Fruit fly (Drosophila melanogaster) whole organism, prepupa: ENCODE measurements around the gene ND-24.

ENCODE experiments used
- CG10631 ChIP-seq: fragments of 200-800 bp; sonication (Bioruptor generic); optimal IDR thresholded peaks from 2 replicates; lab custom pipeline; 2016; ENCODE audit warnings: missing biosample characterization, missing genetic modification characterization
- CG10669 ChIP-seq: fragments of 200-800 bp; sonication (Bioruptor generic); optimal IDR thresholded peaks from 3 replicates; lab custom pipeline; 2018; ENCODE audit warnings: missing biosample characterization, mild to moderate bottlenecking, missing genetic modification characterization, moderate library complexity
- CG15336 ChIP-seq: fragments of 200-800 bp; sonication (Bioruptor generic); IDR thresholded peaks from 2 replicates; pipeline ENCODE4 v1.3.6; 2022; ENCODE audit warnings: missing biosample characterization, missing genetic modification characterization
- CG3032 ChIP-seq: fragments of 200-800 bp; optimal IDR thresholded peaks from 2 replicates; lab custom pipeline; 2019; ENCODE audit warnings: missing biosample characterization, mild to moderate bottlenecking, missing genetic modification characterization, moderate library complexity
- CG31627 ChIP-seq: fragments of 200-800 bp; sonication (Bioruptor generic); optimal IDR thresholded peaks from 3 replicates; lab custom pipeline; 2016; ENCODE audit warnings: missing biosample characterization, missing genetic modification characterization
- CG34406 ChIP-seq: fragments of 200-800 bp; sonication (Bioruptor generic); optimal IDR thresholded peaks from 3 replicates; lab custom pipeline; 2016; ENCODE audit warnings: missing biosample characterization, missing genetic modification characterization
- CG4318 ChIP-seq: fragments of 200-800 bp; sonication (Bioruptor generic); optimal IDR thresholded peaks from 3 replicates; lab custom pipeline; 2017; ENCODE audit warnings: missing biosample characterization, mild to moderate bottlenecking, missing genetic modification characterization
- CG6276 ChIP-seq: fragments of 200-800 bp; sonication (Bioruptor generic); optimal IDR thresholded peaks from 2 replicates; lab custom pipeline; 2017; ENCODE audit warnings: missing biosample characterization, mild to moderate bottlenecking, missing genetic modification characterization
- CG6808 ChIP-seq: fragments of 200-800 bp; sonication (Bioruptor generic); optimal IDR thresholded peaks from 3 replicates; lab custom pipeline; 2017; ENCODE audit warnings: missing biosample characterization, missing genetic modification characterization, mild to moderate bottlenecking, moderate library complexity, missing genetic modification reagents
- CG6854 ChIP-seq: fragments of 200-800 bp; sonication (Bioruptor generic); optimal IDR thresholded peaks from 2 replicates; lab custom pipeline; 2017; ENCODE audit warnings: missing biosample characterization, mild to moderate bottlenecking, missing genetic modification characterization
- CG7368 ChIP-seq: fragments of 200-800 bp; sonication (Bioruptor generic); optimal IDR thresholded peaks from 3 replicates; lab custom pipeline; 2016; ENCODE audit warnings: missing biosample characterization, missing genetic modification characterization
- CG8119 ChIP-seq: fragments of 200-800 bp; sonication (Bioruptor generic); IDR thresholded peaks from 3 replicates; pipeline ENCODE4 v1.3.6; 2022; ENCODE audit warnings: missing biosample characterization, missing genetic modification characterization
- CG8632 ChIP-seq: fragments of 200-800 bp; sonication (Bioruptor generic); optimal IDR thresholded peaks from 3 replicates; lab custom pipeline; 2016; ENCODE audit warnings: missing biosample characterization, missing genetic modification characterization
- CG9139 ChIP-seq: fragments of 200-800 bp; sonication (Bioruptor generic); optimal IDR thresholded peaks from 3 replicates; lab custom pipeline; 2017; ENCODE audit warnings: missing biosample characterization, mild to moderate bottlenecking, missing genetic modification characterization
- Eip75B ChIP-seq: fragments of 200-800 bp; sonication (Bioruptor generic); optimal IDR thresholded peaks from 3 replicates; lab custom pipeline; 2016; ENCODE audit warnings: missing biosample characterization, missing genetic modification characterization
- Eip78C ChIP-seq: fragments of 200-800 bp; sonication (Bioruptor generic); peaks from one replicate; lab custom pipeline; 2016; ENCODE audit warnings: missing biosample characterization, missing genetic modification characterization
- Eip93F ChIP-seq: fragments of 200-800 bp; sonication (Bioruptor generic); optimal IDR thresholded peaks from 2 replicates; lab custom pipeline; 2016; ENCODE audit warnings: missing biosample characterization, mild to moderate bottlenecking, missing genetic modification characterization
- Ets21C ChIP-seq: fragments of 200-800 bp; sonication (Bioruptor generic); optimal IDR thresholded peaks from 3 replicates; lab custom pipeline; 2016; ENCODE audit warnings: missing biosample characterization, missing genetic modification characterization
- Ets96B ChIP-seq: fragments of 200-800 bp; optimal IDR thresholded peaks from 2 replicates; lab custom pipeline; 2019; ENCODE audit warnings: missing biosample characterization, mild to moderate bottlenecking, missing genetic modification characterization, moderate library complexity
- Gug ChIP-seq: fragments of 200-800 bp; sonication (Bioruptor generic); IDR thresholded peaks from 2 replicates; pipeline ENCODE4 v1.3.6; 2022; ENCODE audit warnings: missing biosample characterization, missing genetic modification characterization
- Hr38 ChIP-seq: sonication (Bioruptor generic); optimal IDR thresholded peaks from 2 replicates; lab custom pipeline; 2016; ENCODE audit warnings: missing biosample characterization, missing genetic modification characterization
- Hr39 ChIP-seq: fragments of 200-800 bp; sonication (Bioruptor generic); optimal IDR thresholded peaks from 2 replicates; lab custom pipeline; 2016; ENCODE audit warnings: missing biosample characterization, missing genetic modification characterization
- Hr4 ChIP-seq: fragments of 200-800 bp; sonication (Bioruptor generic); optimal IDR thresholded peaks from 3 replicates; lab custom pipeline; 2016; ENCODE audit warnings: missing biosample characterization, missing genetic modification characterization
- Lpt ChIP-seq: fragments of 200-800 bp; sonication (Bioruptor generic); optimal IDR thresholded peaks from 3 replicates; lab custom pipeline; 2016; ENCODE audit warnings: missing biosample characterization, missing genetic modification characterization
- Met ChIP-seq: fragments of 200-800 bp; sonication (Bioruptor generic); optimal IDR thresholded peaks from 3 replicates; lab custom pipeline; 2016; ENCODE audit warnings: missing biosample characterization, missing genetic modification characterization
- Smox ChIP-seq: fragments of 200-800 bp; sonication (Bioruptor generic); optimal IDR thresholded peaks from 3 replicates; lab custom pipeline; 2016; ENCODE audit warnings: missing biosample characterization, missing genetic modification characterization
- Sox102F ChIP-seq: fragments of 200-800 bp; sonication (Bioruptor generic); optimal IDR thresholded peaks from 2 replicates; lab custom pipeline; 2016; ENCODE audit warnings: missing biosample characterization, mild to moderate bottlenecking, missing genetic modification characterization
- Sox14 ChIP-seq: fragments of 200-800 bp; sonication (Bioruptor generic); optimal IDR thresholded peaks from 3 replicates; lab custom pipeline; 2016; ENCODE audit warnings: missing biosample characterization, missing genetic modification characterization
- Sox15 ChIP-seq: fragments of 200-800 bp; sonication (Bioruptor generic); optimal IDR thresholded peaks from 3 replicates; lab custom pipeline; 2016; ENCODE audit warnings: missing biosample characterization, missing genetic modification characterization
- achi ChIP-seq: fragments of 200-800 bp; sonication (Bioruptor generic); optimal IDR thresholded peaks from 3 replicates; lab custom pipeline; 2016; ENCODE audit warnings: missing biosample characterization, missing genetic modification characterization
- cyc ChIP-seq: fragments of 200-800 bp; sonication (Bioruptor generic); optimal IDR thresholded peaks from 3 replicates; lab custom pipeline; 2016; ENCODE audit warnings: missing biosample characterization, missing genetic modification characterization
- dac ChIP-seq: fragments of 200-800 bp; sonication (Bioruptor generic); optimal IDR thresholded peaks from 2 replicates; lab custom pipeline; 2017; ENCODE audit warnings: missing biosample characterization, mild to moderate bottlenecking, missing genetic modification characterization
- dsx ChIP-seq: fragments of 200-800 bp; optimal IDR thresholded peaks from 3 replicates; lab custom pipeline; 2019; ENCODE audit warnings: missing biosample characterization, mild to moderate bottlenecking, missing genetic modification characterization, moderate library complexity; ENCODE audit not compliant: poor library complexity, severe bottlenecking
- eg ChIP-seq: fragments of 200-800 bp; sonication (Bioruptor generic); IDR thresholded peaks from 3 replicates; pipeline ENCODE4 v1.3.6; 2022; ENCODE audit warnings: missing biosample characterization, missing genetic modification characterization
- fd59A ChIP-seq: fragments of 200-800 bp; sonication (Bioruptor generic); optimal IDR thresholded peaks from 2 replicates; lab custom pipeline; 2017; ENCODE audit warnings: missing biosample characterization, mild to moderate bottlenecking, missing genetic modification characterization, missing genetic modification reagents
- fd85E ChIP-seq: fragments of 200-800 bp; sonication (Bioruptor generic); optimal IDR thresholded peaks from 3 replicates; lab custom pipeline; 2016; ENCODE audit warnings: missing biosample characterization, missing genetic modification characterization
- fkh ChIP-seq: fragments of 200-800 bp; sonication (Bioruptor generic); optimal IDR thresholded peaks from 3 replicates; lab custom pipeline; 2017; ENCODE audit warnings: missing biosample characterization, mild to moderate bottlenecking, missing genetic modification characterization, moderate library complexity
- net ChIP-seq: fragments of 200-800 bp; sonication (Bioruptor generic); optimal IDR thresholded peaks from 3 replicates; lab custom pipeline; 2016; ENCODE audit warnings: missing biosample characterization, missing genetic modification characterization
- pdm3 ChIP-seq: fragments of 200-800 bp; sonication (Bioruptor generic); optimal IDR thresholded peaks from 3 replicates; lab custom pipeline; 2016; ENCODE audit warnings: missing biosample characterization, missing genetic modification characterization
- salr ChIP-seq, 2 experiments: fragments of 200-800 bp; sonication (Bioruptor generic); optimal IDR thresholded peaks; 3 replicates each; lab custom pipeline; 2016 to 2018; ENCODE audit warnings: missing biosample characterization in 2 of 2, missing genetic modification characterization in 2 of 2, mild to moderate bottlenecking in 1 of 2
- spab ChIP-seq: fragments of 200-800 bp; sonication (Bioruptor generic); optimal IDR thresholded peaks from 2 replicates; lab custom pipeline; 2017; ENCODE audit warnings: missing biosample characterization, mild to moderate bottlenecking, missing genetic modification characterization, missing genetic modification reagents
- ss ChIP-seq, 2 experiments: fragments of 200-800 bp; sonication (Bioruptor generic); optimal IDR thresholded peaks; 2 replicates in 1 of 2; 3 replicates in 1 of 2; lab custom pipeline; 2017 to 2018; ENCODE audit warnings: mild to moderate bottlenecking in 2 of 2, missing biosample characterization in 2 of 2, missing genetic modification characterization in 2 of 2, moderate library complexity in 1 of 2
- svp ChIP-seq: fragments of 200-800 bp; sonication (Bioruptor generic); peaks from one replicate; lab custom pipeline; 2016; ENCODE audit warnings: missing biosample characterization, missing genetic modification characterization
- topi ChIP-seq: fragments of 200-800 bp; sonication (Bioruptor generic); optimal IDR thresholded peaks from 3 replicates; lab custom pipeline; 2016; ENCODE audit warnings: missing biosample characterization, missing genetic modification characterization
- vri ChIP-seq: fragments of 200-800 bp; sonication (Bioruptor generic); optimal IDR thresholded peaks from 3 replicates; lab custom pipeline; 2016; ENCODE audit warnings: missing biosample characterization, mild to moderate bottlenecking, missing genetic modification characterization

Gene ND-24

DNA sequence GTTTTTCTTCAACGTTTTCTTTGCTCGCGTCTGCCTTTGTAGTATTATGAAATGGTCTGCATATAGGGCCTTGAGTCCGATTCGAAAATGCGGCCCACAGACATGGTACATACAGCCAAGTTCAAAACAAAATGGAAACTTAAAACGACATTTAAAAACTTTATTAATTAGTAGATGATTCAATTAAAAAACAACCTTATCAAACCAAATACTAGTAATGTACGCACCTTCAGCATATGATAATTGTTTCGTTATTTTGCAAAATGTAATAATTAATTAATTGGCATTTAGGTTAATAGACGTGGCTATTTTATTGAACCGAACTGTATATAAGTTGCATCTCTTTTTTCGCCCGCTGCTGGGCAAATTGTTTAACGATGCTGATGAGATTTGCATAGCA lies 37.1 kb upstream of the ND-24 start (continued):
- TF ChIP-seq Eip75B (GFP tag; lab: Kevin White, UChicago), result no peak
- TF ChIP-seq topi (GFP tag; lab: Kevin White, UChicago), result peak; percentile 5
- TF ChIP-seq fd59A (GFP tag; lab: Kevin White, UChicago), result no peak
- no peak for TF ChIP-seq achi (GFP tag; lab: Kevin White, UChicago)
- no peak for TF ChIP-seq fd85E (GFP tag; lab: Kevin White, UChicago)
- peak; percentile 38 for TF ChIP-seq dsx (GFP tag; lab: Kevin White, UChicago)
- TF ChIP-seq CG6808 (GFP tag; lab: Kevin White, UChicago), result no peak
- no peak for TF ChIP-seq Hr38 (GFP tag; lab: Kevin White, UChicago)
- TF ChIP-seq Gug (GFP tag; lab: Robert Waterston, UW), result no peak
- no peak for TF ChIP-seq vri
- TF ChIP-seq CG8632 (GFP tag; lab: Kevin White, UChicago), result no peak
- TF ChIP-seq eg (GFP tag; lab: Robert Waterston, UW), result 0 out of 3 replicates have a peak, but pooled peaks have one; percentile 30
- no peak for TF ChIP-seq Sox102F (GFP tag; lab: Kevin White, UChicago)
- peak; percentile 16 for TF ChIP-seq CG3032
- no peak for TF ChIP-seq CG8119 (GFP tag; lab: Robert Waterston, UW)
- no peak for TF ChIP-seq net (GFP tag; lab: Kevin White, UChicago)
- peak; percentile 23 for TF ChIP-seq CG10669
- no peak for TF ChIP-seq spab (GFP tag; lab: Kevin White, UChicago)
- TF ChIP-seq CG9139 (GFP tag; lab: Kevin White, UChicago), result no peak
- TF ChIP-seq Ets21C, result no peak
- peak; percentile 23 for TF ChIP-seq CG10631 (GFP tag; lab: Kevin White, UChicago)
- peak; percentile 20 for TF ChIP-seq Ets96B (tag; lab: Kevin White, UChicago)
- TF ChIP-seq CG31627 (GFP tag; lab: Kevin White, UChicago), result no peak
- TF ChIP-seq CG4318 (GFP tag; lab: Kevin White, UChicago), result no peak

DNA sequence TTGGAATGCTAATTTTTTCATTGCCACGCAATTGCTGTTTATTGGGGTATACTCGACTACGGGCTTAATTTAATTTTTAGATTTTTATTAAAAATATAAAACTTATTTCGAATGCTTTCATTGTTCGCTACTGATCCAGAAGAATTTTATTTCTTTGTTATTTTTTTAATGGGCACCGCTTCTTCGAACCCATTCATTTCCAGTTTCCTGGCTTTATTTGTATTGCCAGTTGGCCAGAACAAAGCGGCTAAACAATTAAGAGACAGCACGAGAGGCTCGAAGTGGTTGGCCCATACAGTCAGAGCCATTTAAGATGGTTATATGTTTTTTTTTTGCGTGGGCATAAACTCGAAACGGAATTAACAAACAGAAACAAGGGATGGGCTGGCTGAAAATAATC lies 36.1 kb upstream of the ND-24 start:
- TF ChIP-seq eg (GFP tag; lab: Robert Waterston, UW) (peak; percentile 80), ss (GFP tag; optimal IDR thresholded peaks at IDR 0.05; lab: Kevin White, UChicago) (peak; percentile 29 to 73), CG8119 (GFP tag; lab: Robert Waterston, UW) (peak; percentile 72; the same call in 2 of the 3 replicates), Eip78C (GFP tag; lab: Kevin White, UChicago) (peak; percentile 95), topi (GFP tag; lab: Kevin White, UChicago) (peak; percentile 84), Gug (GFP tag; lab: Robert Waterston, UW) (peak; percentile 50; the same call in 1 of the 2 replicates), fd85E (GFP tag; lab: Kevin White, UChicago) (no peak), Hr4 (GFP tag; lab: Kevin White, UChicago) (peak; percentile 55), net (GFP tag; lab: Kevin White, UChicago) (peak; percentile 82), spab (GFP tag; lab: Kevin White, UChicago) (peak; percentile 21), Hr38 (GFP tag; lab: Kevin White, UChicago) (no peak), CG4318 (GFP tag; lab: Kevin White, UChicago) (peak; percentile 31), CG31627 (GFP tag; lab: Kevin White, UChicago) (peak; percentile 73), dsx (GFP tag; lab: Kevin White, UChicago) (peak; percentile 67), CG15336 (GFP tag; lab: Robert Waterston, UW) (peak; percentile 75), Sox102F (GFP tag; lab: Kevin White, UChicago) (peak; percentile 80), CG6808 (GFP tag; lab: Kevin White, UChicago) (peak; percentile 59), Hr39 (GFP tag; lab: Kevin White, UChicago) (peak; percentile 69), pdm3 (GFP tag; lab: Kevin White, UChicago) (peak; percentile 82), CG9139 (GFP tag; lab: Kevin White, UChicago) (peak; percentile 55), Sox15 (peak; percentile 68), achi (GFP tag; lab: Kevin White, UChicago) (peak; percentile 76), CG10631 (GFP tag; lab: Kevin White, UChicago) (peak; percentile 82), CG8632 (GFP tag; lab: Kevin White, UChicago) (peak; percentile 81), vri (peak; percentile 75), fkh (GFP tag; lab: Kevin White, UChicago) (no peak), Sox14 (GFP tag; lab: Kevin White, UChicago) (peak; percentile 82), Smox (peak; percentile 81), svp (GFP tag; lab: Kevin White, UChicago) (peak; percentile 91), CG6854 (GFP tag; lab: Kevin White, UChicago) (peak; percentile 59), Eip75B (GFP tag; lab: Kevin White, UChicago) (peak; percentile 77), Lpt (GFP tag; lab: Kevin White, UChicago) (peak; percentile 15), Met (GFP tag; lab: Kevin White, UChicago) (peak; percentile 88), cyc (peak; percentile 80), Eip93F (peak; percentile 72), salr (GFP tag; optimal IDR thresholded peaks at IDR 0.05; lab: Kevin White, UChicago) (peak; percentile 42), CG34406 (GFP tag; lab: Kevin White, UChicago) (peak; percentile 79), Ets21C (peak; percentile 53), CG6276 (GFP tag; lab: Kevin White, UChicago) (no peak), Ets96B (tag; lab: Kevin White, UChicago) (peak; percentile 68), CG7368 (GFP tag; lab: Kevin White, UChicago) (peak; percentile 69), dac (GFP tag; lab: Kevin White, UChicago) (peak; percentile 17)
